Fruit fly (Drosophila melanogaster) whole organism, adult: ENCODE data around the gene Axn.

Experiments used
- CG11617 ChIP-seq: fragments of 200-800 bp; sonication (Bioruptor generic); optimal IDR thresholded peaks from 2 replicates; lab custom pipeline; 2017; ENCODE audit warnings: mild to moderate bottlenecking, missing biosample characterization, missing genetic modification reagents, missing genetic modification characterization
- CG12768 ChIP-seq: fragments of 200-800 bp; sonication (Bioruptor generic); optimal IDR thresholded peaks from 2 replicates; lab custom pipeline; 2017; ENCODE audit warnings: missing biosample characterization, missing genetic modification characterization, mild to moderate bottlenecking, moderate library complexity, missing genetic modification reagents
- CG14711 ChIP-seq: fragments of 200-800 bp; sonication (Bioruptor generic); optimal IDR thresholded peaks from 2 replicates; lab custom pipeline; 2018; ENCODE audit warnings: missing biosample characterization, mild to moderate bottlenecking, missing genetic modification characterization, moderate library complexity
- CG1620 ChIP-seq: fragments of 200-800 bp; sonication (Bioruptor generic); optimal IDR thresholded peaks from 2 replicates; lab custom pipeline; 2016; ENCODE audit warnings: missing biosample characterization, missing genetic modification characterization
- CG33017 ChIP-seq: fragments of 200-800 bp; sonication (Bioruptor generic); optimal IDR thresholded peaks from 2 replicates; lab custom pipeline; 2018; ENCODE audit warnings: missing biosample characterization, mild to moderate bottlenecking, missing genetic modification characterization, moderate library complexity
- CG5204 ChIP-seq: fragments of 200-800 bp; sonication (Bioruptor generic); optimal IDR thresholded peaks from 2 replicates; lab custom pipeline; 2016; ENCODE audit warnings: missing biosample characterization, missing genetic modification characterization
- CG7045 ChIP-seq: fragments of 200-800 bp; sonication (Bioruptor generic); optimal IDR thresholded peaks from 2 replicates; lab custom pipeline; 2017; ENCODE audit warnings: missing biosample characterization, mild to moderate bottlenecking, missing genetic modification characterization
- CG7101 ChIP-seq: fragments of 200-800 bp; sonication (Bioruptor generic); optimal IDR thresholded peaks from 2 replicates; lab custom pipeline; 2018; ENCODE audit warnings: missing biosample characterization, mild to moderate bottlenecking, missing genetic modification characterization, moderate library complexity
- Clk ChIP-seq: fragments of 200-800 bp; sonication (Bioruptor generic); optimal IDR thresholded peaks from 2 replicates; lab custom pipeline; 2017; ENCODE audit warnings: missing biosample characterization, missing genetic modification characterization
- Crg-1 ChIP-seq: fragments of 200-800 bp; sonication (Bioruptor generic); optimal IDR thresholded peaks from 2 replicates; lab custom pipeline; 2016; ENCODE audit warnings: missing biosample characterization, missing genetic modification characterization
- Hr96 ChIP-seq: fragments of 200-800 bp; sonication (Bioruptor generic); optimal IDR thresholded peaks from 2 replicates; lab custom pipeline; 2016; ENCODE audit warnings: missing biosample characterization, missing genetic modification characterization
- Mnt ChIP-seq: fragments of 200-800 bp; sonication (Bioruptor generic); optimal IDR thresholded peaks from 2 replicates; lab custom pipeline; 2016; ENCODE audit warnings: missing biosample characterization, mild to moderate bottlenecking, missing genetic modification characterization
- bab1 ChIP-seq: fragments of 200-800 bp; sonication (Bioruptor generic); optimal IDR thresholded peaks from 3 replicates; lab custom pipeline; 2019; ENCODE audit warnings: missing biosample characterization, mild to moderate bottlenecking, missing genetic modification characterization, moderate library complexity
- cic ChIP-seq: fragments of 200-800 bp; sonication (Bioruptor generic); optimal IDR thresholded peaks from 2 replicates; lab custom pipeline; 2017; ENCODE audit warnings: missing biosample characterization, mild to moderate bottlenecking, missing genetic modification characterization, moderate library complexity
- cnc ChIP-seq, 2 experiments: fragments of >200 bp; optimal IDR thresholded peaks; 2 replicates each; lab custom pipeline; 2017
- kay ChIP-seq: fragments of 200-800 bp; sonication (Bioruptor generic); peaks from one replicate; lab custom pipeline; 2016; ENCODE audit warnings: missing biosample characterization, missing genetic modification characterization, borderline replicate concordance
- ovo ChIP-seq: fragments of 200-800 bp; sonication (Bioruptor generic); optimal IDR thresholded peaks from 2 replicates; lab custom pipeline; 2016; ENCODE audit warnings: missing biosample characterization, missing genetic modification characterization
- pad ChIP-seq: fragments of 200-800 bp; sonication (Bioruptor generic); optimal IDR thresholded peaks from 3 replicates; lab custom pipeline; 2017; ENCODE audit warnings: missing biosample characterization, missing genetic modification characterization, mild to moderate bottlenecking, moderate library complexity, missing genetic modification reagents
- tj ChIP-seq: fragments of 200-800 bp; sonication (Bioruptor generic); optimal IDR thresholded peaks from 3 replicates; lab custom pipeline; 2017; ENCODE audit warnings: missing biosample characterization, mild to moderate bottlenecking, missing genetic modification characterization, moderate library complexity
- toe ChIP-seq: fragments of 200-800 bp; sonication (Bioruptor generic); optimal IDR thresholded peaks from 2 replicates; lab custom pipeline; 2016; ENCODE audit warnings: missing biosample characterization, missing genetic modification characterization

Axn gene

dm6 chr3R:30022452-30023028 lies at the start of gene Axn, which contains the start of gene RpS28a:
Axn (plus strand) TSS chr3R:30022842.
RpS28a (minus strand) TSS chr3R:30022648.
- TF ChIP-seq Mnt (GFP tag; lab: Kevin White, UChicago) (peak; percentile 5), cic (no peak), cnc (optimal IDR thresholded peaks at IDR 0.05; lab: Kevin White, UChicago) (no peak), CG12768 (GFP tag; lab: Kevin White, UChicago) (no peak), CG7045 (no peak), CG14711 (tag; lab: Kevin White, UChicago) (peak; percentile 57), Clk (no peak), tj (GFP tag; lab: Kevin White, UChicago) (no peak), Hr96 (no peak), pad (GFP tag; lab: Kevin White, UChicago) (no peak), bab1 (GFP tag; lab: Kevin White, UChicago) (no peak), CG11617 (GFP tag; lab: Kevin White, UChicago) (no peak)

- TF ChIP-seq Mnt (GFP tag; lab: Kevin White, UChicago) (no peak), CG11617 (GFP tag; lab: Kevin White, UChicago) (no peak), CG7101 (tag; lab: Kevin White, UChicago) (no peak), CG12768 (GFP tag; lab: Kevin White, UChicago) (no peak), cic (no peak), CG5204 (GFP tag; lab: Kevin White, UChicago) (no peak), CG33017 (no peak), cnc (optimal IDR thresholded peaks at IDR 0.05; lab: Kevin White, UChicago) (no peak), pad (GFP tag; lab: Kevin White, UChicago) (no peak), kay (GFP tag; lab: Kevin White, UChicago) (no peak), ovo (no peak), CG1620 (GFP tag; lab: Kevin White, UChicago) (no peak)
Measured at dm6 chr3R:29978595-29978994, 44.0 kb upstream of the Axn start.

dm6 chr3R:29981479-29981878 lies 41.2 kb upstream of the Axn start:
- TF ChIP-seq CG12768 (GFP tag; lab: Kevin White, UChicago), result no peak
- TF ChIP-seq bab1 (GFP tag; lab: Kevin White, UChicago), result no peak
- no peak for TF ChIP-seq Crg-1 (GFP tag; lab: Kevin White, UChicago)
- no peak for TF ChIP-seq CG1620 (GFP tag; lab: Kevin White, UChicago)
- no peak for TF ChIP-seq Clk
- TF ChIP-seq cic, result no peak
- no peak for TF ChIP-seq CG11617 (GFP tag; lab: Kevin White, UChicago)
- no peak for TF ChIP-seq CG14711 (tag; lab: Kevin White, UChicago)
- TF ChIP-seq pad (GFP tag; lab: Kevin White, UChicago), result no peak
- no peak for TF ChIP-seq Mnt (GFP tag; lab: Kevin White, UChicago)
- no peak for TF ChIP-seq CG7101 (tag; lab: Kevin White, UChicago)
- TF ChIP-seq Hr96, result no peak

- TF ChIP-seq Mnt (GFP tag; lab: Kevin White, UChicago) (no peak), CG12768 (GFP tag; lab: Kevin White, UChicago) (no peak), bab1 (GFP tag; lab: Kevin White, UChicago) (no peak), CG14711 (tag; lab: Kevin White, UChicago) (no peak), tj (GFP tag; lab: Kevin White, UChicago) (no peak), toe (GFP tag; lab: Kevin White, UChicago) (no peak), Hr96 (no peak), CG7045 (no peak), Clk (no peak), cic (no peak), CG5204 (GFP tag; lab: Kevin White, UChicago) (no peak), CG7101 (tag; lab: Kevin White, UChicago) (no peak), CG33017 (no peak)
Measured at dm6 chr3R:29982027-29982426, 40.6 kb upstream of the Axn start.

dm6 chr3R:29983073-29983544 lies 39.5 kb upstream of the Axn start, which contains the start of gene CG7896:
CG7896 (plus strand) TSS chr3R:29983426.
- TF ChIP-seq bab1 (GFP tag; lab: Kevin White, UChicago) (no peak), CG33017 (no peak), toe (GFP tag; lab: Kevin White, UChicago) (no peak), Hr96 (no peak), CG5204 (GFP tag; lab: Kevin White, UChicago) (no peak), pad (GFP tag; lab: Kevin White, UChicago) (no peak), CG1620 (GFP tag; lab: Kevin White, UChicago) (no peak)

- TF ChIP-seq bab1 (GFP tag; lab: Kevin White, UChicago) (no peak), pad (GFP tag; lab: Kevin White, UChicago) (no peak), cic (no peak), CG7101 (tag; lab: Kevin White, UChicago) (no peak), Hr96 (no peak), CG11617 (GFP tag; lab: Kevin White, UChicago) (no peak), Mnt (GFP tag; lab: Kevin White, UChicago) (no peak), tj (GFP tag; lab: Kevin White, UChicago) (no peak), Crg-1 (GFP tag; lab: Kevin White, UChicago) (no peak), CG7045 (no peak)
Measured at dm6 chr3R:29983886-29984285, 38.8 kb upstream of the Axn start.

- TF ChIP-seq CG33017 (no peak), toe (GFP tag; lab: Kevin White, UChicago) (no peak), CG11617 (GFP tag; lab: Kevin White, UChicago) (no peak), Crg-1 (GFP tag; lab: Kevin White, UChicago) (no peak), CG1620 (GFP tag; lab: Kevin White, UChicago) (no peak), CG14711 (tag; lab: Kevin White, UChicago) (no peak), Clk (no peak), CG7045 (no peak), CG5204 (GFP tag; lab: Kevin White, UChicago) (no peak), CG7101 (tag; lab: Kevin White, UChicago) (no peak), ovo (no peak), bab1 (GFP tag; lab: Kevin White, UChicago) (no peak)
Measured at dm6 chr3R:29985219-29985618, 37.4 kb upstream of the Axn start.
